Worm (Caenorhabditis elegans) whole organism, mixed stage, embryonic: ENCODE measurements around the gene R07B7.12.

ENCODE experiments used
- mep-1 ChIP-seq: fragments of 150-350 bp; optimal IDR thresholded peaks from 2 replicates; lab custom pipeline; 2017; ENCODE audit warnings: missing biosample characterization, missing genetic modification reagents, missing genetic modification characterization, inconsistent platforms
- nhr-12 ChIP-seq: fragments of 150-350 bp; optimal IDR thresholded peaks from 2 replicates; lab custom pipeline; 2014; ENCODE audit warnings: missing biosample characterization, missing genetic modification characterization

ce11 chrV:12103920-12104319, 15.0 kb downstream of the R07B7.12 start, which contains the start of gene nhr-153:
- TF ChIP-seq mep-1 (tag; lab: Kevin White, UChicago) (no peak), nhr-12 (tag; lab: Kevin White, UChicago) (no peak)
